Fruit fly (Drosophila melanogaster): ENCODE measurements around the gene CG31115.

The CG31115 gene

DNA sequence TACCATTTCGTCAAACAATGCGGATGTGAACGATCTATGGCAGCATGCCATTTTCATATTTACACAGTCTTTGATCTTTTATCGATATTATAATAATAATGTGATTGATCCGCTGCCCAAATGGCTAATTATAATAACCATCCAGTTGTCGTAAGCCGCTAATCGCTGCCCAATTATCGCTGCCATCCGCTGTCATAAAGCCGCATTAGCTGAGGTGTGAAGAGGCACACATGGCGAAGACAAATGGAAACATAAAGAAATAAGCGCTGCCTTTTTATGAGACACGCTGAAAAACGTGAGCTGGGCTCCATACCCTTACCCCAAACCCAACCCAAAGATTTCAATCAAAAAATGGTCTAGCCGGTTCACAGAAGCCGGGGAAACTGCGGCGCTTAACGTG lies 24.7 kb upstream of the CG31115 start (continued):
- TF ChIP-seq oc (tag; optimal IDR thresholded peaks at IDR 0.05): peak; percentile 96
- TF ChIP-seq grn (GFP tag; optimal IDR thresholded peaks at IDR 0.05): peak; percentile 32
- no peak for TF ChIP-seq CG4820 (GFP tag; optimal IDR thresholded peaks at IDR 0.05)
- no peak for TF ChIP-seq CG7372 (GFP tag; IDR thresholded peaks at IDR 0.05)
- no peak for TF ChIP-seq tna (GFP tag; IDR thresholded peaks at IDR 0.05; ENCODE audit: partially characterized antibody)
- no peak for TF ChIP-seq HHEX (GFP tag; optimal IDR thresholded peaks at IDR 0.05)
- TF ChIP-seq CG13775 (GFP tag; optimal IDR thresholded peaks at IDR 0.05): no peak
- no peak for TF ChIP-seq CG1024 (GFP tag; IDR thresholded peaks at IDR 0.05)
- 0 out of 2 replicates have a peak, but pooled peaks have one; percentile 25 for TF ChIP-seq Awh (GFP tag; IDR thresholded peaks at IDR 0.05)
- no peak for TF ChIP-seq usp (GFP tag; optimal IDR thresholded peaks at IDR 0.05)
- no peak for TF ChIP-seq CG11723 (GFP tag; optimal IDR thresholded peaks at IDR 0.05)
- no peak for TF ChIP-seq Hr3 (GFP tag; optimal IDR thresholded peaks at IDR 0.05)
- TF ChIP-seq dysf (GFP tag; IDR thresholded peaks at IDR 0.05): no peak
- TF ChIP-seq chinmo (GFP tag; IDR thresholded peaks at IDR 0.05; ENCODE audit: partially characterized antibody): 0 out of 4 replicates have a peak, but pooled peaks have one; percentile 35
- TF ChIP-seq ham (GFP tag; IDR thresholded peaks at IDR 0.05): no peak
- TF ChIP-seq HmgD (GFP tag; optimal IDR thresholded peaks at IDR 0.05): no peak
- no peak for TF ChIP-seq emc (GFP tag; optimal IDR thresholded peaks at IDR 0.05)
- no peak for TF ChIP-seq Stat92E (GFP tag; optimal IDR thresholded peaks at IDR 0.05)
- TF ChIP-seq Hmr (GFP tag; optimal IDR thresholded peaks at IDR 0.05): no peak
- no peak for TF ChIP-seq CG4730 (GFP tag; IDR thresholded peaks at IDR 0.05)
- TF ChIP-seq ATbp (GFP tag; optimal IDR thresholded peaks at IDR 0.05): no peak

DNA sequence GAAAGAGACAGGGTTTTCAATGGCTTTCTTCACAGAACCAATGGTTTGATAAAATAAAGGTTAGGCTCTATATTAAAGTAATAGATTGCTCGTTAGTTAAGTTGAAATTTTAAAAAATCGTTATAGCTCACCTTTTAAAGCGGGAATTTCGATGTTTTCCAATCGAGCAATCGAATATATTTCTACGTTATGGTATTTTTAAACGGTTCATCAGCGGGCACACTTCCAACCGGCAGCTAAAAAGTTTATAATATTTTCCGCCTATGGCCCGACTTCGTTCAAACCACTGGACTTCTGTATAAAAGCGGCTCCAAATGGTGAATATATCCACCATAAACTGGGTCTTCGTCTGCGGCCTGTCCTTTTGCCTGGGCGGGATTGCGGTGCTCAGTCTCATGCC lies 13.7 kb upstream of the CG31115 start, which contains the start of gene beta4GalT7:
TSS of gene beta4GalT7 (plus strand) at position 201 of the 400 bp plus-strand sequence.
- TF ChIP-seq row (GFP tag; IDR thresholded peaks at IDR 0.05) (no peak), CG6654 (GFP tag; optimal IDR thresholded peaks at IDR 0.05) (no peak), CG34422 (GFP tag; IDR thresholded peaks at IDR 0.05) (peak; percentile 40; the same call in 1 of the 3 replicates), CG9797 (GFP tag; optimal IDR thresholded peaks at IDR 0.05) (peak; percentile 56), CG7556 (GFP tag; optimal IDR thresholded peaks at IDR 0.05) (no peak), E2f2 (GFP tag; IDR thresholded peaks at IDR 0.05) (peak; percentile 87), CG11560 (tag; IDR thresholded peaks at IDR 0.05) (peak; percentile 97), YL-1 (GFP tag; optimal IDR thresholded peaks at IDR 0.05) (peak; percentile 11), CG13287 (GFP tag; IDR thresholded peaks at IDR 0.05; ENCODE audit: partially characterized antibody) (peak; percentile 46; the same call in 1 of the 2 replicates), Med (GFP tag) (peak; percentile 36), chinmo (GFP tag; IDR thresholded peaks at IDR 0.05; ENCODE audit: partially characterized antibody) (no peak), kah (GFP tag; optimal IDR thresholded peaks at IDR 0.05) (no peak), sug (tag; optimal IDR thresholded peaks at IDR 0.05) (no peak), Rfx (GFP tag; IDR thresholded peaks at IDR 0.05) (no peak), Myb (GFP tag; optimal IDR thresholded peaks at IDR 0.05) (peak; percentile 96), CHES-1-like (GFP tag; optimal IDR thresholded peaks at IDR 0.05) (no peak), CG2116 (GFP tag; optimal IDR thresholded peaks at IDR 0.05) (peak; percentile 57), MESR4 (GFP tag; optimal IDR thresholded peaks at IDR 0.05) (peak; percentile 17), CoRest (tag; optimal IDR thresholded peaks at IDR 0.05) (no peak), CG15011 (GFP tag; optimal IDR thresholded peaks at IDR 0.05) (no peak), da (GFP tag; optimal IDR thresholded peaks at IDR 0.05) (no peak), scrt (GFP tag; optimal IDR thresholded peaks at IDR 0.05) (no peak), NfI (GFP tag; optimal IDR thresholded peaks at IDR 0.05) (no peak), lilli (GFP tag; optimal IDR thresholded peaks at IDR 0.05) (no peak), Dp (GFP tag; optimal IDR thresholded peaks at IDR 0.05) (peak; percentile 84), CG7786 (GFP tag; optimal IDR thresholded peaks at IDR 0.05) (no peak), amos (GFP tag; IDR thresholded peaks at IDR 0.05; ENCODE audit: partially characterized antibody) (peak; percentile 22; the same call in 1 of the 2 replicates), CG7963 (GFP tag; IDR thresholded peaks at IDR 0.05; ENCODE audit: partially characterized antibody) (no peak), pzg (GFP tag; optimal IDR thresholded peaks at IDR 0.05) (peak; percentile 57), gem (tag; optimal IDR thresholded peaks at IDR 0.05) (no peak), trem (tag; optimal IDR thresholded peaks at IDR 0.05) (peak; percentile 7)
